Worm (Caenorhabditis elegans) whole organism, young adult: Measurements from ENCODE around the gene srg-64.

Experiments
- B0019.2 ChIP-seq: fragments of 200-800 bp; sonication (Bioruptor generic); conservative IDR thresholded peaks from 2 replicates; pipeline ENCODE4 v1.3.6; 2022; ENCODE audit warnings: missing genetic modification reagents, missing genetic modification characterization, missing compliant biosample characterization
- B0035.1 ChIP-seq: sonication (generic microtip); optimal IDR thresholded peaks from 2 replicates; lab custom pipeline; 2016; ENCODE audit warnings: missing genetic modification characterization, mild to moderate bottlenecking, missing compliant biosample characterization, missing genotype, missing genetic modification reagents
- B0261.1 ChIP-seq: sonication (generic microtip); optimal IDR thresholded peaks from 2 replicates; lab custom pipeline; 2016; ENCODE audit warnings: mild to moderate bottlenecking, missing genetic modification characterization, moderate library complexity, missing compliant biosample characterization
- B0336.3 ChIP-seq: fragments of 200-800 bp; sonication (Bioruptor generic); IDR thresholded peaks from 2 replicates; pipeline ENCODE4 v1.3.6; 2022; ENCODE audit warnings: missing genetic modification characterization, missing compliant biosample characterization
- C17E4.6 ChIP-seq: fragments of 200-800 bp; sonication (Bioruptor generic); IDR thresholded peaks from 2 replicates; pipeline ENCODE4 v1.3.6; 2022; ENCODE audit warnings: missing genetic modification reagents, missing genetic modification characterization, missing compliant biosample characterization
- F39B2.1 ChIP-seq: fragments of 200-800 bp; sonication (Bioruptor generic); IDR thresholded peaks from 2 replicates; pipeline ENCODE4 v1.3.6; 2022; ENCODE audit warnings: missing genetic modification reagents, missing genetic modification characterization, missing compliant biosample characterization
- F57A8.1 ChIP-seq: fragments of 200-800 bp; sonication (Bioruptor generic); optimal IDR thresholded peaks from 2 replicates; lab custom pipeline; 2018; ENCODE audit warnings: mild to moderate bottlenecking, missing genetic modification characterization, moderate library complexity, missing compliant biosample characterization
- F57C9.4 ChIP-seq: sonication (generic microtip); optimal IDR thresholded peaks from 2 replicates; lab custom pipeline; 2017; ENCODE audit warnings: mild to moderate bottlenecking, missing genetic modification characterization, missing compliant biosample characterization
- K11D2.4 ChIP-seq: fragments of 200-800 bp; sonication (Bioruptor generic); IDR thresholded peaks from 2 replicates; pipeline ENCODE4 v1.3.6; 2022; ENCODE audit warnings: missing genetic modification reagents, missing genetic modification characterization, missing compliant biosample characterization
- K12H6.12 ChIP-seq: fragments of 200-800 bp; sonication (Bioruptor generic); optimal IDR thresholded peaks from 2 replicates; lab custom pipeline; 2018; ENCODE audit warnings: mild to moderate bottlenecking, missing genetic modification characterization, missing compliant biosample characterization
- T26A5.8 ChIP-seq: sonication (generic microtip); optimal IDR thresholded peaks from 2 replicates; lab custom pipeline; 2016; ENCODE audit warnings: missing genetic modification characterization, missing compliant biosample characterization
- Y53G8AR.9 ChIP-seq: fragments of 200-800 bp; sonication (Bioruptor generic); conservative IDR thresholded peaks from 2 replicates; pipeline ENCODE4 v1.3.6; 2022; ENCODE audit warnings: missing genetic modification reagents, missing genetic modification characterization, missing compliant biosample characterization
- Y56A3A.18 ChIP-seq: fragments of 200-800 bp; sonication (Bioruptor generic); IDR thresholded peaks from 2 replicates; pipeline ENCODE4 v1.3.6; 2022; ENCODE audit warnings: missing genetic modification reagents, missing genetic modification characterization, missing compliant biosample characterization
- ZK185.1 ChIP-seq: sonication (generic microtip); optimal IDR thresholded peaks from 2 replicates; lab custom pipeline; 2016; ENCODE audit warnings: mild to moderate bottlenecking, missing genetic modification characterization, missing compliant biosample characterization; ENCODE audit not compliant: poor library complexity, severe bottlenecking
- aptf-2 ChIP-seq: fragments of 200-800 bp; sonication (Bioruptor generic); conservative IDR thresholded peaks from 2 replicates; pipeline ENCODE4 v1.3.6; 2022; ENCODE audit warnings: missing genetic modification reagents, missing genetic modification characterization, missing compliant biosample characterization
- aptf-3 ChIP-seq: fragments of 200-800 bp; sonication (Bioruptor generic); IDR thresholded peaks from 2 replicates; pipeline ENCODE4 v1.3.6; 2022; ENCODE audit warnings: missing genetic modification characterization, missing compliant biosample characterization
- atf-7 ChIP-seq: sonication (generic microtip); optimal IDR thresholded peaks from 2 replicates; lab custom pipeline; 2017; ENCODE audit warnings: mild to moderate bottlenecking, missing genetic modification characterization, missing compliant biosample characterization
- athp-1 ChIP-seq: sonication (generic microtip); optimal IDR thresholded peaks from 2 replicates; lab custom pipeline; 2017; ENCODE audit warnings: mild to moderate bottlenecking, missing genetic modification characterization, missing compliant biosample characterization
- attf-6 ChIP-seq: fragments of 200-800 bp; sonication (Bioruptor generic); IDR thresholded peaks from 2 replicates; pipeline ENCODE4 v1.3.6; 2022; ENCODE audit warnings: missing genetic modification reagents, missing genetic modification characterization, missing compliant biosample characterization
- ceh-58 ChIP-seq: fragments of 200-800 bp; sonication (Bioruptor generic); IDR thresholded peaks from 2 replicates; pipeline ENCODE4 v1.3.6; 2022; ENCODE audit warnings: missing genetic modification characterization, missing compliant biosample characterization
- die-1 ChIP-seq: sonication (generic microtip); optimal IDR thresholded peaks from 2 replicates; lab custom pipeline; 2016; ENCODE audit warnings: missing genotype, mild to moderate bottlenecking, missing genetic modification characterization, missing compliant biosample characterization
- dox-1 ChIP-seq: fragments of 200-800 bp; sonication (Bioruptor generic); IDR thresholded peaks from 2 replicates; pipeline ENCODE4 v1.3.6; 2022; ENCODE audit warnings: missing genetic modification reagents, missing genetic modification characterization, missing compliant biosample characterization
- egrh-3 ChIP-seq: fragments of 200-800 bp; sonication (Bioruptor generic); IDR thresholded peaks from 2 replicates; pipeline ENCODE4 v1.3.6; 2022; ENCODE audit warnings: missing genetic modification reagents, missing genetic modification characterization, missing compliant biosample characterization
- ekl-4 ChIP-seq: fragments of 200-800 bp; sonication (Bioruptor generic); IDR thresholded peaks from 2 replicates; pipeline ENCODE4 v1.3.6; 2022; ENCODE audit warnings: missing genetic modification reagents, missing genetic modification characterization, missing compliant biosample characterization
- ets-4 ChIP-seq: fragments of 200-800 bp; sonication (Bioruptor generic); optimal IDR thresholded peaks from 2 replicates; lab custom pipeline; 2018; ENCODE audit warnings: mild to moderate bottlenecking, missing genetic modification characterization, missing compliant biosample characterization
- him-1 ChIP-seq: sonication (generic microtip); optimal IDR thresholded peaks from 2 replicates; lab custom pipeline; 2016; ENCODE audit warnings: missing genotype, missing genetic modification reagents, missing genetic modification characterization, missing compliant biosample characterization
- hlh-12 ChIP-seq: sonication (generic microtip); optimal IDR thresholded peaks from 2 replicates; lab custom pipeline; 2016; ENCODE audit warnings: missing genetic modification characterization, missing compliant biosample characterization
- hlh-26 ChIP-seq: fragments of 200-800 bp; sonication (Bioruptor generic); conservative IDR thresholded peaks from 2 replicates; pipeline ENCODE4 v1.3.6; 2022; ENCODE audit warnings: missing genetic modification reagents, missing genetic modification characterization, missing compliant biosample characterization
- lin-26 ChIP-seq: fragments of 200-800 bp; sonication (Bioruptor generic); IDR thresholded peaks from 2 replicates; pipeline ENCODE4 v1.3.6; 2022; ENCODE audit warnings: missing genetic modification reagents, missing genetic modification characterization, missing compliant biosample characterization
- madf-3 ChIP-seq: fragments of 200-800 bp; sonication (Bioruptor generic); IDR thresholded peaks from 2 replicates; pipeline ENCODE4 v1.3.6; 2022; ENCODE audit warnings: missing genetic modification reagents, missing genetic modification characterization, missing compliant biosample characterization
- madf-8 ChIP-seq: fragments of 200-800 bp; sonication (Bioruptor generic); conservative IDR thresholded peaks from 2 replicates; pipeline ENCODE4 v1.3.6; 2022; ENCODE audit warnings: missing genetic modification reagents, missing genetic modification characterization, missing compliant biosample characterization
- mel-28 ChIP-seq: sonication (generic microtip); optimal IDR thresholded peaks from 2 replicates; lab custom pipeline; 2016; ENCODE audit warnings: borderline replicate concordance, mild to moderate bottlenecking, missing genetic modification characterization, missing compliant biosample characterization
- mes-4 ChIP-seq: sonication (generic microtip); optimal IDR thresholded peaks from 2 replicates; lab custom pipeline; 2016; ENCODE audit warnings: missing genotype, missing genetic modification characterization, missing compliant biosample characterization
- nfya-2 ChIP-seq: fragments of 200-800 bp; sonication (Bioruptor generic); IDR thresholded peaks from 2 replicates; pipeline ENCODE4 v1.3.6; 2022; ENCODE audit warnings: missing genetic modification reagents, missing genetic modification characterization, missing compliant biosample characterization
- nhr-179 ChIP-seq: sonication (generic microtip); optimal IDR thresholded peaks from 2 replicates; lab custom pipeline; 2016; ENCODE audit warnings: mild to moderate bottlenecking, missing genetic modification characterization, missing compliant biosample characterization
- rec-8 ChIP-seq, 2 experiments: sonication (generic microtip); optimal IDR thresholded peaks; 2 replicates each; lab custom pipeline; 2016; ENCODE audit warnings: mild to moderate bottlenecking in 2 of 2, missing genetic modification characterization in 2 of 2, missing genetic modification reagents in 2 of 2, missing genotype in 2 of 2, missing biosample characterization in 1 of 2, missing compliant biosample characterization in 1 of 2, moderate library complexity in 1 of 2
- rpc-1 ChIP-seq, 2 experiments: fragments of 150-350 bp in 1 of 2; sonication (generic microtip) in 1 of 2; optimal IDR thresholded peaks; 2 replicates each; lab custom pipeline; 2014 to 2018; ENCODE audit warnings: missing biosample characterization in 1 of 2, missing genetic modification characterization in 1 of 2, missing genetic modification reagents in 1 of 2, missing genotype in 1 of 2
- snpc-1.1 ChIP-seq: sonication (generic microtip); optimal IDR thresholded peaks from 2 replicates; lab custom pipeline; 2017; ENCODE audit warnings: missing genetic modification characterization, mild to moderate bottlenecking, missing compliant biosample characterization, antibody characterized with exemption, moderate library complexity, missing genotype, missing genetic modification reagents; ENCODE audit not compliant: insufficient read depth
- snpc-4 ChIP-seq, 5 experiments: fragments of 150-350 bp in 1 of 5; sonication (generic microtip) in 4 of 5; optimal IDR thresholded peaks; 2 replicates each; lab custom pipeline; 2014 to 2018; ENCODE audit warnings: missing genetic modification characterization in 5 of 5, missing biosample characterization in 3 of 5, antibody characterized with exemption in 2 of 5, mild to moderate bottlenecking in 2 of 5, missing compliant biosample characterization in 2 of 5, missing genotype in 2 of 5, moderate library complexity in 2 of 5, missing genetic modification reagents in 1 of 5
- sptf-2 ChIP-seq: fragments of 200-800 bp; sonication (Bioruptor generic); optimal IDR thresholded peaks from 2 replicates; lab custom pipeline; 2018; ENCODE audit warnings: mild to moderate bottlenecking, missing genetic modification characterization, missing compliant biosample characterization
- tbp1 ChIP-seq: fragments of 200-800 bp; sonication (Bioruptor generic); optimal IDR thresholded peaks from 2 replicates; lab custom pipeline; 2018; ENCODE audit warnings: mild to moderate bottlenecking, missing genetic modification characterization, missing compliant biosample characterization
- ztf-26 ChIP-seq: sonication (generic microtip); optimal IDR thresholded peaks from 2 replicates; lab custom pipeline; 2017; ENCODE audit warnings: missing genetic modification characterization, missing compliant biosample characterization

The srg-64 gene

ce11 chrX:15766147-15766546, 25.7 kb upstream of the srg-64 start, which contains the start of gene bus-17:
TSS of gene bus-17 (minus strand) at chrX:15766354.
- TF ChIP-seq him-1 (tag; lab: Kevin White, UChicago) (no peak), aptf-2 (GFP tag; lab: Robert Waterston, UW) (no peak), dox-1 (GFP tag; lab: Robert Waterston, UW) (no peak), sptf-2 (GFP tag; lab: Kevin White, UChicago) (no peak), F57A8.1 (no peak), rec-8 (tag; optimal IDR thresholded peaks at IDR 0.05; lab: Kevin White, UChicago) (no peak), ets-4 (GFP tag; lab: Kevin White, UChicago) (no peak), Y53G8AR.9 (GFP tag; lab: Robert Waterston, UW) (no peak)

DNA sequence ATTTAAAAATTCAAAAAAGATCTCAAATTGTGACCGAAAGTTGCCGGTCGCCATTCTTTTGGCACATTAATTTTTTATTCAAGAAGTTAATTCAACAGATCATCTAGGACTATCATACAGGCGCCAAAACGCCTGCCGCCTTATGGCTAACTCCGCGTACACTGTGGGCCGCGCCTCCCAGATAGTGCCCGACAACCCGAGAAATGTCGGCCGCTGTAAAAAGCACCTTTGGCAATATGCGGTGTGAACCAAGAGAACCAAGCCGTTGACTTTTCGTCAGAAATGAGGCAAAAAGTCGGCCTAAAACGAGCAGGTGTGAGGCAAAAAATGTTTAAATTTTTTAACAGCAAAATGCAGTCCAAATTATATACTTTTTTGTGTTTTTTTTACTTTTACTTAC, 18.8 kb upstream of the srg-64 start:
- TF ChIP-seq egrh-3 (GFP tag; lab: Robert Waterston, UW): no peak
- TF ChIP-seq snpc-4 (GFP tag; optimal IDR thresholded peaks at IDR 0.05; lab: Kevin White, UChicago): no peak
- peak in 2 of 4 experiments; percentile 53 to 69 for TF ChIP-seq snpc-4 (tag; optimal IDR thresholded peaks at IDR 0.05; lab: Kevin White, UChicago)
- TF ChIP-seq mes-4 (tag; lab: Kevin White, UChicago): no peak
- no peak for TF ChIP-seq mel-28
- no peak for TF ChIP-seq K12H6.12 (tag; lab: Kevin White, UChicago)
- TF ChIP-seq B0019.2 (GFP tag; lab: Robert Waterston, UW): no peak
- no peak for TF ChIP-seq hlh-26 (GFP tag; lab: Robert Waterston, UW)
- TF ChIP-seq, all 124 proteins: peak for 1

DNA sequence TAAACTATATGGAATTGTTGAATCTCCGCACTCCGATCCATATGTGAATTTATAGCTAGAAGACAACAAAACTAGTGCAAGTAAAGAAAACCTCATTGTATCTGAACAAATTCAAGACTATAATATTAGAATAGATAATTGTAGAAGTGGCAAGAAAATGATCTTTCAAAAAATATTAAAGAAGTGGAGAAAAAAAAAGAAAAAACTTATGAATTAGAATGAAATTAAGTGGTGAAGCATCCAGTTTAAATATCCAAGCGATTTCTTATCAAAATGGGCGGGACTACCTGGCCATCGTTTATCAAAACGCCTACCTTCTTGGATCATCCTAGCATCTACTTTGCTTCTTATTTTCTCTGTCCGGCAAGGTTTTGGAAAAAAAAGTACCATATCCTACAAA, 16.7 kb upstream of the srg-64 start, which contains the start of gene wrt-4:
wrt-4 (minus strand) TSS at position 101 of the 400 bp plus-strand sequence.
- TF ChIP-seq aptf-2 (GFP tag; lab: Robert Waterston, UW): no peak

- TF ChIP-seq nfya-2 (no peak), snpc-4 (GFP tag; optimal IDR thresholded peaks at IDR 0.05; lab: Kevin White, UChicago) (peak; percentile 26), snpc-4 (tag; optimal IDR thresholded peaks at IDR 0.05; lab: Kevin White, UChicago) (peak in 2 of 4 experiments; percentile 15 to 65), K11D2.4 (GFP tag; lab: Robert Waterston, UW) (no peak), F39B2.1 (GFP tag; lab: Robert Waterston, UW) (0 out of 2 replicates have a peak, but pooled peaks have one; percentile 20), B0261.1 (tag; lab: Kevin White, UChicago) (peak; percentile 55), hlh-12 (tag; lab: Kevin White, UChicago) (no peak), athp-1 (no peak), nhr-179 (tag; lab: Kevin White, UChicago) (no peak), tbp1 (GFP tag; lab: Kevin White, UChicago) (peak; percentile 85), ceh-58 (GFP tag; lab: Robert Waterston, UW) (no peak), C17E4.6 (GFP tag; lab: Robert Waterston, UW) (no peak), atf-7 (tag; lab: Kevin White, UChicago) (no peak), ekl-4 (GFP tag; lab: Robert Waterston, UW) (0 out of 2 replicates have a peak, but pooled peaks have one; percentile 17), ets-4 (GFP tag; lab: Kevin White, UChicago) (no peak), aptf-3 (GFP tag; lab: Robert Waterston, UW) (no peak), rpc-1 (optimal IDR thresholded peaks at IDR 0.05; lab: Kevin White, UChicago) (peak; percentile 46), rpc-1 (tag; optimal IDR thresholded peaks at IDR 0.05; lab: Kevin White, UChicago) (peak; percentile 75), ZK185.1 (tag; lab: Kevin White, UChicago) (no peak), Y56A3A.18 (GFP tag; lab: Robert Waterston, UW) (peak; percentile 39; the same call in 1 of the 2 replicates), attf-6 (GFP tag; lab: Robert Waterston, UW) (0 out of 2 replicates have a peak, but pooled peaks have one; percentile 31), B0336.3 (no peak), T26A5.8 (tag; lab: Kevin White, UChicago) (no peak), madf-3 (GFP tag; lab: Robert Waterston, UW) (no peak), B0035.1 (tag; lab: Kevin White, UChicago) (no peak), ztf-26 (tag; lab: Kevin White, UChicago) (no peak), snpc-1.1 (tag; lab: Kevin White, UChicago) (peak; percentile 8), F57C9.4 (tag; lab: Kevin White, UChicago) (no peak), madf-8 (GFP tag; lab: Robert Waterston, UW) (no peak), lin-26 (GFP tag; lab: Robert Waterston, UW) (peak; percentile 77), die-1 (tag; lab: Kevin White, UChicago) (peak; percentile 44)
Observed at ce11 chrX:15751245-15751644, 10.8 kb upstream of the srg-64 start.
